Worm (Caenorhabditis elegans) whole organism, L3 larva: Measurements from ENCODE around the gene C46A5.6.

Experiments
- ZK546.5 ChIP-seq: sonication (generic microtip); optimal IDR thresholded peaks from 2 replicates; lab custom pipeline; 2017; ENCODE audit warnings: missing biosample characterization, missing genetic modification characterization
- aly-2 ChIP-seq: fragments of 150-350 bp; optimal IDR thresholded peaks from 2 replicates; lab custom pipeline; 2014; ENCODE audit warnings: missing biosample characterization, missing genetic modification characterization
- ceh-28 ChIP-seq: fragments of 150-350 bp; optimal IDR thresholded peaks from 2 replicates; lab custom pipeline; 2014; ENCODE audit warnings: missing biosample characterization, missing genetic modification reagents, missing genetic modification characterization
- ceh-82 ChIP-seq: fragments of 150-350 bp; optimal IDR thresholded peaks from 2 replicates; lab custom pipeline; 2014; ENCODE audit warnings: missing biosample characterization, missing genetic modification characterization
- ceh-9 ChIP-seq: sonication (generic microtip); optimal IDR thresholded peaks from 2 replicates; lab custom pipeline; 2018; ENCODE audit warnings: missing biosample characterization, missing genetic modification characterization
- daf-12 ChIP-seq: fragments of 150-350 bp; optimal IDR thresholded peaks from 2 replicates; lab custom pipeline; 2014; ENCODE audit warnings: missing biosample characterization, missing genetic modification reagents, missing genetic modification characterization
- egl-27 ChIP-seq: sonication (generic microtip); optimal IDR thresholded peaks from 4 replicates; lab custom pipeline; 2017; ENCODE audit warnings: missing biosample characterization, missing genetic modification reagents, missing genetic modification characterization
- egl-5 ChIP-seq: fragments of 150-350 bp; optimal IDR thresholded peaks from 2 replicates; lab custom pipeline; 2017; ENCODE audit warnings: missing biosample characterization, missing genetic modification reagents, missing genetic modification characterization, inconsistent platforms
- elt-1 ChIP-seq: fragments of 150-350 bp; optimal IDR thresholded peaks from 2 replicates; lab custom pipeline; 2014; ENCODE audit warnings: missing biosample characterization, missing genetic modification characterization
- elt-2 ChIP-seq: sonication (generic microtip); optimal IDR thresholded peaks from 2 replicates; lab custom pipeline; 2016; ENCODE audit warnings: missing genetic modification reagents, mild to moderate bottlenecking, missing genetic modification characterization, missing compliant biosample characterization
- elt-3 ChIP-seq, 3 experiments: fragments of 150-350 bp in 1 of 3; sonication (generic microtip) in 2 of 3; optimal IDR thresholded peaks; 2 replicates in 2 of 3; 4 replicates in 1 of 3; lab custom pipeline; 2014 to 2017; ENCODE audit warnings: missing biosample characterization in 3 of 3, missing genetic modification characterization in 3 of 3
- eor-1 ChIP-seq, 2 experiments: fragments of 150-350 bp; optimal IDR thresholded peaks; 2 replicates each; lab custom pipeline; 2014 to 2018; ENCODE audit warnings: missing biosample characterization in 2 of 2, missing genetic modification characterization in 2 of 2
- fkh-10 ChIP-seq: sonication (generic microtip); optimal IDR thresholded peaks from 2 replicates; lab custom pipeline; 2017; ENCODE audit warnings: missing biosample characterization, missing genetic modification reagents, missing genetic modification characterization
- fkh-2 ChIP-seq: fragments of 150-350 bp; optimal IDR thresholded peaks from 2 replicates; lab custom pipeline; 2014; ENCODE audit warnings: missing biosample characterization, missing genetic modification reagents, missing genetic modification characterization
- hmg-11 ChIP-seq: sonication (generic microtip); optimal IDR thresholded peaks from 2 replicates; lab custom pipeline; 2016; ENCODE audit warnings: missing genetic modification characterization, missing compliant biosample characterization
- jun-1 ChIP-seq: fragments of 150-350 bp; optimal IDR thresholded peaks from 2 replicates; lab custom pipeline; 2014; ENCODE audit warnings: missing biosample characterization, missing genetic modification reagents, missing genetic modification characterization
- lin-15B ChIP-seq: fragments of 150-350 bp; optimal IDR thresholded peaks from 2 replicates; lab custom pipeline; 2014; ENCODE audit warnings: missing biosample characterization, missing genetic modification characterization
- lsy-12 ChIP-seq: sonication (generic microtip); optimal IDR thresholded peaks from 2 replicates; lab custom pipeline; 2016; ENCODE audit warnings: mild to moderate bottlenecking, missing genetic modification characterization, missing compliant biosample characterization
- mdl-1 ChIP-seq: fragments of 150-350 bp; optimal IDR thresholded peaks from 2 replicates; lab custom pipeline; 2014; ENCODE audit warnings: missing biosample characterization, missing genetic modification characterization
- mml-1 ChIP-seq: fragments of 150-350 bp; sonication (generic microtip); optimal IDR thresholded peaks from 3 replicates; lab custom pipeline; 2014; ENCODE audit warnings: missing biosample characterization, missing genetic modification characterization
- nhr-12 ChIP-seq: fragments of 150-350 bp; optimal IDR thresholded peaks from 2 replicates; lab custom pipeline; 2014; ENCODE audit warnings: missing biosample characterization, missing genetic modification characterization
- nhr-237 ChIP-seq: fragments of 150-350 bp; optimal IDR thresholded peaks from 2 replicates; lab custom pipeline; 2014; ENCODE audit warnings: missing biosample characterization, missing genetic modification characterization
- nhr-25 ChIP-seq: sonication (generic microtip); optimal IDR thresholded peaks from 2 replicates; lab custom pipeline; 2017; ENCODE audit warnings: missing biosample characterization, missing genetic modification characterization
- nhr-28 ChIP-seq: fragments of 150-350 bp; optimal IDR thresholded peaks from 2 replicates; lab custom pipeline; 2014; ENCODE audit warnings: missing biosample characterization, missing genetic modification characterization
- nhr-43 ChIP-seq: sonication (generic microtip); optimal IDR thresholded peaks from 2 replicates; lab custom pipeline; 2016; ENCODE audit warnings: mild to moderate bottlenecking, missing genetic modification characterization, missing compliant biosample characterization; ENCODE audit not compliant: poor library complexity, severe bottlenecking
- nhr-67 ChIP-seq: fragments of 150-350 bp; optimal IDR thresholded peaks from 2 replicates; lab custom pipeline; 2014; ENCODE audit warnings: missing biosample characterization, missing genetic modification characterization
- nhr-76 ChIP-seq: fragments of 150-350 bp; sonication (generic microtip); optimal IDR thresholded peaks from 5 replicates; lab custom pipeline; 2014; ENCODE audit warnings: missing biosample characterization, missing genetic modification characterization
- nhr-77 ChIP-seq: fragments of 150-350 bp; optimal IDR thresholded peaks from 2 replicates; lab custom pipeline; 2014; ENCODE audit warnings: missing biosample characterization, missing genetic modification characterization
- pha-4 ChIP-seq: fragments of 150-350 bp; optimal IDR thresholded peaks from 2 replicates; lab custom pipeline; 2014; ENCODE audit warnings: missing biosample characterization, missing genetic modification reagents, missing genetic modification characterization
- pqm-1 ChIP-seq: fragments of 150-350 bp; optimal IDR thresholded peaks from 2 replicates; lab custom pipeline; 2017; ENCODE audit warnings: missing biosample characterization, missing genetic modification characterization, inconsistent platforms
- sea-2 ChIP-seq: fragments of 150-350 bp; sonication (generic microtip); optimal IDR thresholded peaks from 4 replicates; lab custom pipeline; 2014; ENCODE audit warnings: missing biosample characterization, missing genetic modification reagents, missing genetic modification characterization
- snpc-4 ChIP-seq: fragments of 150-350 bp; optimal IDR thresholded peaks from 2 replicates; lab custom pipeline; 2014; ENCODE audit warnings: missing biosample characterization, missing genetic modification characterization
- tbx-2 ChIP-seq: sonication (generic microtip); optimal IDR thresholded peaks from 2 replicates; lab custom pipeline; 2016; ENCODE audit warnings: mild to moderate bottlenecking, missing genetic modification characterization, missing compliant biosample characterization
- unc-62 ChIP-seq: fragments of 150-350 bp; sonication (generic microtip); optimal IDR thresholded peaks from 4 replicates; lab custom pipeline; 2014; ENCODE audit warnings: missing biosample characterization, missing genetic modification reagents, missing genetic modification characterization
- ztf-11 ChIP-seq: fragments of 150-350 bp; optimal IDR thresholded peaks from 2 replicates; lab custom pipeline; 2014; ENCODE audit warnings: missing biosample characterization, missing genetic modification characterization

The C46A5.6 gene

DNA sequence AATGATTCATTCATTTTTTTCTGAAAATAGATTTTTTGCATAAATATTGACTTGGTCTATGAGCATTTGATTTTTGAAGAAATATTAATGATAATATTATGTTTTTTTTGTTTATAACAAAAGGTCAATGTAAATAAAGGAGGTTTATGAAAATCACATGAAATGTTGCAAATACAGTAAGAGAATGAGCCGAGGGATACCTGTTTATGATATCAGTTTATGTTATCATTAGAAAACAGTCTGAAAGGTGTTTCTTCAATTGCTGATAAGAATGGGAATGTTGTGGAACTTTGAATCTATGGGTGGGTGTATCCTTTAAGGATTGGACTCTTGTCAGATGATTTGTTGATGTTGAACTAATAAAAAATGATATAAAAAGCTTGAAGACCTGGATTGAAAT, 29.5 kb downstream of the C46A5.6 start:
- no peak for TF ChIP-seq ZK546.5 (tag; lab: Kevin White, UChicago)
- no peak for TF ChIP-seq nhr-12 (tag; lab: Kevin White, UChicago)
- TF ChIP-seq jun-1 (tag; lab: Kevin White, UChicago) = no peak
- no peak for TF ChIP-seq nhr-28 (tag; lab: Kevin White, UChicago)
- TF ChIP-seq egl-5 (tag; lab: Kevin White, UChicago) = no peak
- no peak for TF ChIP-seq elt-2 (tag; lab: Kevin White, UChicago)
- TF ChIP-seq aly-2 = no peak

DNA sequence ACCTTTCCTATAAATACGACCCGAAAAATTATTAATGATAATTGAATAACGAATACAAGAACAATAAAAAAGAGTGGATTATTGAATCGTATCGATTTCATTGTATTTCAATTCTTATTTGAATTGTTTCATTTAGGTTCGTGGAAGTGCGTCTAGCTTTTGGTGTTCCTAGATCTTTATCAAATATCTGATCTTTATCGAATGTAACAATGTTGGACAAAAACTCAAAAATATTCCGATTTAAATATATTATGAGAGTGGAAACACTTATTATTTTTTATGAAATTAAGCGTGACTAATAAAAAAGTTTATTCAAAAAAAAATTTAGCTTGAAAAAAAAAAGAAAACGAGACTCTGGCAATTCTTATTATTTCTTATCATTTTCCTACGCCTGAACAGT, 31.7 kb downstream of the C46A5.6 start, which contains the start of the genes C50F7.9 and C50F7.3:
C50F7.9 (minus strand) TSS at position 101 of the 400 bp plus-strand sequence.
C50F7.3 (plus strand) TSS at position 370 of the 400 bp plus-strand sequence.
- TF ChIP-seq aly-2 (no peak), mdl-1 (no peak), nhr-43 (tag; lab: Kevin White, UChicago) (no peak), nhr-67 (no peak), eor-1 (tag; optimal IDR thresholded peaks at IDR 0.05; lab: Kevin White, UChicago) (no peak), ceh-9 (tag; lab: Kevin White, UChicago) (no peak), nhr-76 (tag; lab: Kevin White, UChicago) (no peak), nhr-237 (no peak), fkh-2 (tag; lab: Kevin White, UChicago) (no peak), lin-15B (tag; lab: Kevin White, UChicago) (no peak)

DNA sequence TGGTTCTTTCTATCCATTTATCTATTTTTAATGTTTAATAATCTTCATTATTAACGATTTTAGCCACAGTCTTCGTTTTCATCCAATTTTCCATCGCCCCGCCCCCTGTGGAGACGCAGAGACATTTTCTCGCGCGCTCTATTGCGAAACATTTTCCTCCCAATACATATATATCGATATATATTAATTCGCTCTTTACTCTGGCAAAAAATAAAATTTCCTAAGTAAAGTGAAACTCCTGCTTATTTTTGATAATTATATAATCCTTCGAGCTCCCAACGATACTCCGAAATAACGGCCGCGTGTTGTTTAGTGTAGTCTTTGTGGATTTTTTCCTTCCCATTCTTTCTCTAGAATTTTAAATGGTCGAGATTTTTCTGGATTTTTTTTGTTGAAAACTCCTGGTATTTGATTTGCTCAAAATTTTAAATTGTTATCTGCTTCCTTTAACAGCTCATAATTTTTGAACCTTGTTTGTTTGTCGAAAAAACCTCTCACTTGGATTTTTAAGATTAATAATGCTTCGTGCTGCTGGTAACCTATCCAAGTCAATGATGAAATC, 35.2 kb downstream of the C46A5.6 start, which contains the start of gene sucg-1:
sucg-1 (plus strand) TSS at position 512 of the 562 bp plus-strand sequence.
- peak; percentile 14 for TF ChIP-seq lin-15B (tag; lab: Kevin White, UChicago)
- no peak for TF ChIP-seq fkh-10
- no peak for TF ChIP-seq nhr-28 (tag; lab: Kevin White, UChicago)

DNA sequence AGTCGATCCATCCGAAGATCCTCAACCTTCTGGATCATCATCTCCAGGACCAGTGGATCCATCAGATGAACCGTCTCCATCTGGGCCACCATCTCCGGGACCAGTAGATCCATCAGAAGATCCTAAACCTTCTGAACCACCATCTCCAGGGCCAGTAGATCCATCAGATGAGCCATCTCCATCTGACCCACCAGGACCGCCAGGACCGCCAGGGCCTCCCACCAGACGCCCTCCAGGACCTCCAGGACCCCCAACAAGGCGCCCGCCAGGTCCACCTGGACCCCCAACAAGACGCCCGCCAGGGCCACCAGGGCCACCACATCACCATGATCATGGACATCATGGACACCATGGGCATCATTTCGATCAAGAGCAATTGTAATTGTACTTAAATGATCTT, 36.4 kb downstream of the C46A5.6 start:
- TF ChIP-seq mml-1 (tag; lab: Kevin White, UChicago) = no peak
- no peak for TF ChIP-seq elt-3 (tag; optimal IDR thresholded peaks at IDR 0.05; lab: Kevin White, UChicago)
- no peak for TF ChIP-seq elt-1
- TF ChIP-seq nhr-25 (tag; lab: Kevin White, UChicago) = no peak
- no peak for TF ChIP-seq elt-2 (tag; lab: Kevin White, UChicago)
- no peak for TF ChIP-seq nhr-12 (tag; lab: Kevin White, UChicago)
- TF ChIP-seq sea-2 = no peak
- TF ChIP-seq tbx-2 (tag; lab: Kevin White, UChicago) = no peak
- no peak for TF ChIP-seq ceh-28 (tag; lab: Kevin White, UChicago)
- TF ChIP-seq daf-12 (tag; lab: Kevin White, UChicago) = no peak
- TF ChIP-seq snpc-4 (tag; lab: Kevin White, UChicago) = no peak
- TF ChIP-seq egl-27 (tag; lab: Kevin White, UChicago) = no peak
- TF ChIP-seq ztf-11 (tag; lab: Kevin White, UChicago) = no peak
- no peak for TF ChIP-seq ceh-82 (tag; lab: Kevin White, UChicago)
- no peak for TF ChIP-seq lsy-12 (tag; lab: Kevin White, UChicago)
- no peak for TF ChIP-seq fkh-10
- no peak for TF ChIP-seq hmg-11 (tag; lab: Kevin White, UChicago)
- TF ChIP-seq unc-62 (GFP tag; lab: Kevin White, UChicago) = no peak
- no peak for TF ChIP-seq pha-4

DNA sequence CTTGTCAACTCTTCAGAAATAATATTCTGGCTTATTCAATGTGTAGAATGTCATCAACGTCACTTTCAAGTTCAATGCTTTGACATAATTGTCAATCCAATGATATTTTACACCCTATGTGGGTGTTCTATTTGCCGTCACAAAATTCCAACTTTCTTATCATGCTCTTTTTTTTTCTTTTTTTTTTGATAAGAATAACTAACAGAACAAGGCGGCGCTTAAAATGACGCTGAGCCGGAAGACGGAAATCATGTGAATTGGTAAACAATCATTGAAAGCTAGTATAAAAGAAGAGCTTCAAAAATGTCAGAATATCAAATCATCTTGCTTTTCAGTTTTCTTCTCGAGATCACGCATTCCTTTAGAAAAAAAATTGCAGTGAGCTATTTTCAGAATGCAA, 37.3 kb downstream of the C46A5.6 start, which contains the start of gene C50F7.5:
C50F7.5 (plus strand) TSS at position 395 of the 400 bp plus-strand sequence.
- TF ChIP-seq pqm-1 (tag; lab: Kevin White, UChicago) (peak; percentile 8), nhr-77 (tag; lab: Kevin White, UChicago) (no peak), elt-2 (tag; lab: Kevin White, UChicago) (peak; percentile 56)
